Worm (Caenorhabditis elegans) whole organism, L2 larva: Measurements from ENCODE around the gene cyl-1.

ENCODE experiments used
- C34F6.9 ChIP-seq: fragments of 150-350 bp; optimal IDR thresholded peaks from 2 replicates; lab custom pipeline; 2014; ENCODE audit warnings: missing biosample characterization, missing genetic modification characterization
- F13H6.1 ChIP-seq: sonication (generic microtip); optimal IDR thresholded peaks from 2 replicates; lab custom pipeline; 2016; ENCODE audit warnings: missing genetic modification characterization, missing compliant biosample characterization
- R02D3.7 ChIP-seq: fragments of 150-350 bp; optimal IDR thresholded peaks from 2 replicates; lab custom pipeline; 2014; ENCODE audit warnings: missing biosample characterization, missing genetic modification characterization
- Y55F3AM.14 ChIP-seq: fragments of 200-800 bp; sonication (Bioruptor generic); optimal IDR thresholded peaks from 2 replicates; lab custom pipeline; 2018; ENCODE audit warnings: mild to moderate bottlenecking, missing genetic modification characterization, missing compliant biosample characterization
- ZK546.5 ChIP-seq: sonication (generic microtip); optimal IDR thresholded peaks from 2 replicates; lab custom pipeline; 2017; ENCODE audit warnings: missing biosample characterization, missing genetic modification characterization
- alr-1 ChIP-seq: fragments of 150-350 bp; optimal IDR thresholded peaks from 2 replicates; lab custom pipeline; 2014; ENCODE audit warnings: missing biosample characterization, missing genetic modification characterization
- aly-2 ChIP-seq: fragments of 150-350 bp; optimal IDR thresholded peaks from 2 replicates; lab custom pipeline; 2014; ENCODE audit warnings: missing biosample characterization, missing genetic modification characterization
- blmp-1 ChIP-seq: sonication (generic microtip); optimal IDR thresholded peaks from 2 replicates; lab custom pipeline; 2017; ENCODE audit warnings: missing genetic modification characterization, mild to moderate bottlenecking, missing compliant biosample characterization, antibody characterized with exemption, moderate library complexity; ENCODE audit not compliant: insufficient read depth
- ceh-16 ChIP-seq: fragments of 150-350 bp; optimal IDR thresholded peaks from 2 replicates; lab custom pipeline; 2014; ENCODE audit warnings: missing biosample characterization, missing genetic modification characterization
- ceh-82 ChIP-seq: fragments of 150-350 bp; optimal IDR thresholded peaks from 2 replicates; lab custom pipeline; 2014; ENCODE audit warnings: missing biosample characterization, missing genetic modification characterization
- elt-1 ChIP-seq: fragments of 150-350 bp; optimal IDR thresholded peaks from 2 replicates; lab custom pipeline; 2014; ENCODE audit warnings: missing biosample characterization, missing genetic modification characterization
- elt-3 ChIP-seq: sonication (generic microtip); optimal IDR thresholded peaks from 2 replicates; lab custom pipeline; 2017; ENCODE audit warnings: missing biosample characterization, missing genetic modification characterization
- fos-1 ChIP-seq: fragments of 150-350 bp; optimal IDR thresholded peaks from 2 replicates; lab custom pipeline; 2014; ENCODE audit warnings: missing biosample characterization, missing genetic modification characterization
- gmeb-1 ChIP-seq: fragments of 150-350 bp; optimal IDR thresholded peaks from 2 replicates; lab custom pipeline; 2014; ENCODE audit warnings: missing biosample characterization, missing genetic modification characterization
- lin-11 ChIP-seq: fragments of 150-350 bp; sonication (generic microtip); optimal IDR thresholded peaks from 2 replicates; lab custom pipeline; 2014; ENCODE audit warnings: missing biosample characterization, missing genetic modification characterization, inconsistent platforms, mixed read lengths
- lin-13 ChIP-seq: fragments of 150-350 bp; optimal IDR thresholded peaks from 2 replicates; lab custom pipeline; 2014; ENCODE audit warnings: missing biosample characterization, missing genetic modification reagents, missing genetic modification characterization
- lin-39 ChIP-seq: fragments of 150-350 bp; optimal IDR thresholded peaks from 2 replicates; lab custom pipeline; 2014; ENCODE audit warnings: missing biosample characterization, missing genetic modification reagents, missing genetic modification characterization
- lsy-2 ChIP-seq, 2 experiments: fragments of 150-350 bp in 1 of 2; sonication (generic microtip) in 1 of 2; optimal IDR thresholded peaks; 2 replicates each; lab custom pipeline; 2014 to 2017; ENCODE audit warnings: missing biosample characterization in 2 of 2, missing genetic modification characterization in 2 of 2
- mab-5 ChIP-seq: fragments of 150-350 bp; optimal IDR thresholded peaks from 2 replicates; lab custom pipeline; 2014; ENCODE audit warnings: missing biosample characterization, missing genetic modification characterization
- mbf-1 ChIP-seq: sonication (generic microtip); optimal IDR thresholded peaks from 2 replicates; lab custom pipeline; 2017; ENCODE audit warnings: missing biosample characterization, missing genetic modification characterization
- mdl-1 ChIP-seq, 2 experiments: fragments of 150-350 bp in 1 of 2; sonication (generic microtip) in 1 of 2; optimal IDR thresholded peaks; 2 replicates each; lab custom pipeline; 2017; ENCODE audit warnings: missing biosample characterization in 2 of 2, missing genetic modification characterization in 2 of 2
- nhr-10 ChIP-seq: sonication (generic microtip); optimal IDR thresholded peaks from 2 replicates; lab custom pipeline; 2017; ENCODE audit warnings: missing biosample characterization, missing genetic modification characterization
- nhr-11 ChIP-seq: fragments of 150-350 bp; optimal IDR thresholded peaks from 2 replicates; lab custom pipeline; 2014; ENCODE audit warnings: missing biosample characterization, missing genetic modification characterization
- nhr-12 ChIP-seq: fragments of 150-350 bp; optimal IDR thresholded peaks from 2 replicates; lab custom pipeline; 2014; ENCODE audit warnings: missing biosample characterization, missing genetic modification characterization
- nhr-129 ChIP-seq: fragments of 150-350 bp; optimal IDR thresholded peaks from 2 replicates; lab custom pipeline; 2014; ENCODE audit warnings: missing biosample characterization, missing genetic modification characterization
- nhr-23 ChIP-seq: fragments of 150-350 bp; optimal IDR thresholded peaks from 2 replicates; lab custom pipeline; 2014; ENCODE audit warnings: missing biosample characterization, missing genetic modification reagents, missing genetic modification characterization
- nhr-25 ChIP-seq: fragments of 150-350 bp; sonication (generic microtip); optimal IDR thresholded peaks from 3 replicates; lab custom pipeline; 2014; ENCODE audit warnings: missing biosample characterization, missing genetic modification characterization
- nhr-6 ChIP-seq: fragments of 150-350 bp; optimal IDR thresholded peaks from 2 replicates; lab custom pipeline; 2014; ENCODE audit warnings: missing biosample characterization, missing genetic modification characterization
- sem-4 ChIP-seq: fragments of 150-350 bp; optimal IDR thresholded peaks from 2 replicates; lab custom pipeline; 2014; ENCODE audit warnings: missing biosample characterization, missing genetic modification reagents, missing genetic modification characterization
- skn-1 ChIP-seq: sonication (generic microtip); optimal IDR thresholded peaks from 2 replicates; lab custom pipeline; 2017; ENCODE audit warnings: missing biosample characterization, missing genetic modification characterization
- sma-3 ChIP-seq: sonication (generic microtip); optimal IDR thresholded peaks from 2 replicates; lab custom pipeline; 2016; ENCODE audit warnings: missing genetic modification reagents, missing genetic modification characterization, missing compliant biosample characterization
- sma-9 ChIP-seq, 2 experiments: fragments of 150-350 bp in 1 of 2; sonication (generic microtip) in 1 of 2; optimal IDR thresholded peaks; 2 replicates each; lab custom pipeline; 2014 to 2016; ENCODE audit warnings: missing genetic modification characterization in 2 of 2, mild to moderate bottlenecking in 1 of 2, missing biosample characterization in 1 of 2, missing compliant biosample characterization in 1 of 2, missing genetic modification reagents in 1 of 2, moderate library complexity in 1 of 2
- snpc-4 ChIP-seq: fragments of 150-350 bp; optimal IDR thresholded peaks from 2 replicates; lab custom pipeline; 2014; ENCODE audit warnings: missing biosample characterization, missing genetic modification characterization
- unc-39 ChIP-seq: fragments of 150-350 bp; optimal IDR thresholded peaks from 2 replicates; lab custom pipeline; 2014; ENCODE audit warnings: missing biosample characterization, missing genetic modification characterization
- unc-55 ChIP-seq: fragments of 150-350 bp; sonication (generic microtip); optimal IDR thresholded peaks from 3 replicates; lab custom pipeline; 2014; ENCODE audit warnings: missing biosample characterization, missing genetic modification reagents, missing genetic modification characterization
- unc-62 ChIP-seq: fragments of 150-350 bp; optimal IDR thresholded peaks from 2 replicates; lab custom pipeline; 2014; ENCODE audit warnings: missing biosample characterization, missing genetic modification reagents, missing genetic modification characterization
- zag-1 ChIP-seq: fragments of 150-350 bp; optimal IDR thresholded peaks from 2 replicates; lab custom pipeline; 2014; ENCODE audit warnings: missing biosample characterization, missing genetic modification characterization
- ztf-1 ChIP-seq: fragments of 200-800 bp; sonication (Bioruptor generic); conservative IDR thresholded peaks from 2 replicates; pipeline ENCODE4 v1.3.6; 2022; ENCODE audit warnings: missing genetic modification characterization, missing compliant biosample characterization
- ztf-11 ChIP-seq: sonication (generic microtip); optimal IDR thresholded peaks from 2 replicates; lab custom pipeline; 2017; ENCODE audit warnings: missing biosample characterization, missing genetic modification characterization
- ztf-4 ChIP-seq: fragments of 150-350 bp; optimal IDR thresholded peaks from 2 replicates; lab custom pipeline; 2014; ENCODE audit warnings: missing biosample characterization, missing genetic modification characterization

Gene cyl-1

DNA sequence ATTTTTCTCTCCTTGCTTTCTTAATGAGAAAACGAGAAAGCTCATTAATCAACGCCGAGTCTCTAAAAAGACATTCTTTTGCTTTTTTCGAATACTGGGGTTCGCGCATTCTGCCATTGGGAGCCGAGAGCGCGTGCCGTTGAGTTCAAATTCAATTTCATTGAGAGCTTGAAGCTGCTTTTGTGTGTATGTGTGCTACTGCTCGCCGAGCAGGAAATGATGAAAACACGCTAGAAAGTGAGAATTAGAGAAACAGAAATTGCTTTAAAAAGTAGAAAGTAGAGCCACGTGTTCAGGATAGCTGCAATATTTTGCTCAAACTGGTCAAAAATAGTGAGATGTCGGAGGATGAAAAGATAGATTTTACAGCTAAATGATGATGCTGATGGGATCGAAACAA is 32.2 kb upstream of the cyl-1 start:
- TF ChIP-seq alr-1 (tag; lab: Kevin White, UChicago) (no peak), lsy-2 (tag; optimal IDR thresholded peaks at IDR 0.05; lab: Kevin White, UChicago) (peak in 1 of 2 experiments; percentile 60), unc-55 (GFP tag; lab: Kevin White, UChicago) (peak; percentile 7), mbf-1 (no peak), C34F6.9 (tag; lab: Kevin White, UChicago) (peak; percentile 58), lin-39 (tag; lab: Kevin White, UChicago) (no peak), elt-3 (no peak), ZK546.5 (tag; lab: Kevin White, UChicago) (no peak), sma-9 (GFP tag; optimal IDR thresholded peaks at IDR 0.05; lab: Kevin White, UChicago) (peak; percentile 42), sma-9 (tag; optimal IDR thresholded peaks at IDR 0.05; lab: Kevin White, UChicago) (no peak), lin-11 (tag; lab: Kevin White, UChicago) (no peak), nhr-129 (peak; percentile 34), ztf-4 (tag; lab: Kevin White, UChicago) (no peak), mab-5 (tag; lab: Kevin White, UChicago) (no peak), aly-2 (no peak), nhr-10 (tag; lab: Kevin White, UChicago) (no peak), blmp-1 (tag; lab: Kevin White, UChicago) (no peak), ceh-82 (tag; lab: Kevin White, UChicago) (no peak), nhr-25 (tag; lab: Kevin White, UChicago) (no peak), nhr-11 (tag; lab: Kevin White, UChicago) (no peak), zag-1 (tag; lab: Kevin White, UChicago) (peak; percentile 46), lin-13 (GFP tag; lab: Kevin White, UChicago) (no peak), Y55F3AM.14 (GFP tag; lab: Kevin White, UChicago) (no peak)
- TF ChIP-seq, all 48 proteins: peak for 6

DNA sequence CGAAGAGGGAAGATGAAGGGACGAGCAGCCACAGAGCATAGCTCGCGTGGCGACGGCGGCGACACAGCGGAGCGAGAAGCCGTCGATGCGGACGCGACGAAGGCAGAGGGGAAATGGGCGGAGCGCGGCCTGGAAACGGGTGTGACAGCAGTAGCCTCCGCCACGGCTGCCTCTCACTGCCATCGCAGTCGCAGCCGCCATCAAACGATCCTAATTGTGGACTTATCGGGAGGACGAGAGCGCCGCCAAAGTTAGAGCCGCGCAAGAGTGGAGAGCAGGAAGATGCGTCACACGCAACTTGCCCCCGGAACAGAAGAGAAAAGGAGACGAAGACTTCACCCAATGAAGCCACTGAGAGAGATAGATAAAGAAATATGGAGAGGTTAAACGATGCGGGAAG is 30.8 kb upstream of the cyl-1 start:
- TF ChIP-seq sma-9 (GFP tag; optimal IDR thresholded peaks at IDR 0.05; lab: Kevin White, UChicago): peak; percentile 16
- no peak for TF ChIP-seq sma-9 (tag; optimal IDR thresholded peaks at IDR 0.05; lab: Kevin White, UChicago)
- TF ChIP-seq ceh-82 (tag; lab: Kevin White, UChicago): no peak
- TF ChIP-seq zag-1 (tag; lab: Kevin White, UChicago): peak; percentile 82
- TF ChIP-seq nhr-6 (tag; lab: Kevin White, UChicago): no peak
- no peak for TF ChIP-seq mbf-1
- no peak for TF ChIP-seq unc-39 (tag; lab: Kevin White, UChicago)
- no peak for TF ChIP-seq nhr-23 (tag; lab: Kevin White, UChicago)
- TF ChIP-seq lsy-2 (tag; optimal IDR thresholded peaks at IDR 0.05; lab: Kevin White, UChicago): peak in 1 of 2 experiments; percentile 36
- TF ChIP-seq ztf-4 (tag; lab: Kevin White, UChicago): no peak
- TF ChIP-seq nhr-129: peak; percentile 31
- TF ChIP-seq ZK546.5 (tag; lab: Kevin White, UChicago): no peak
- no peak for TF ChIP-seq unc-62
- TF ChIP-seq ztf-1 (GFP tag; lab: Robert Waterston, UW): no peak
- no peak for TF ChIP-seq skn-1 (tag; lab: Kevin White, UChicago)
- TF ChIP-seq lin-13 (GFP tag; lab: Kevin White, UChicago): no peak
- TF ChIP-seq ceh-16: no peak
- peak; percentile 14 for TF ChIP-seq sem-4 (tag; lab: Kevin White, UChicago)
- TF ChIP-seq fos-1 (tag; lab: Kevin White, UChicago): no peak
- no peak for TF ChIP-seq nhr-11 (tag; lab: Kevin White, UChicago)
- peak; percentile 40 for TF ChIP-seq C34F6.9 (tag; lab: Kevin White, UChicago)
- no peak for TF ChIP-seq R02D3.7 (tag; lab: Kevin White, UChicago)
- TF ChIP-seq sma-3: no peak
- TF ChIP-seq gmeb-1 (tag; lab: Kevin White, UChicago): no peak
- no peak for TF ChIP-seq snpc-4 (tag; lab: Kevin White, UChicago)
- no peak for TF ChIP-seq elt-1 (tag; lab: Kevin White, UChicago)
- no peak for TF ChIP-seq nhr-12 (tag; lab: Kevin White, UChicago)
- peak; percentile 18 for TF ChIP-seq lin-11 (tag; lab: Kevin White, UChicago)
- peak; percentile 50 for TF ChIP-seq F13H6.1 (tag; lab: Kevin White, UChicago)
- peak; percentile 35 for TF ChIP-seq Y55F3AM.14 (GFP tag; lab: Kevin White, UChicago)
- TF ChIP-seq mdl-1 (tag; optimal IDR thresholded peaks at IDR 0.05; lab: Kevin White, UChicago): peak in 1 of 2 experiments; percentile 1
- no peak for TF ChIP-seq ztf-11 (tag; lab: Kevin White, UChicago)
